Worm (Caenorhabditis elegans): Measurements from ENCODE around the gene srd-34.

DNA sequence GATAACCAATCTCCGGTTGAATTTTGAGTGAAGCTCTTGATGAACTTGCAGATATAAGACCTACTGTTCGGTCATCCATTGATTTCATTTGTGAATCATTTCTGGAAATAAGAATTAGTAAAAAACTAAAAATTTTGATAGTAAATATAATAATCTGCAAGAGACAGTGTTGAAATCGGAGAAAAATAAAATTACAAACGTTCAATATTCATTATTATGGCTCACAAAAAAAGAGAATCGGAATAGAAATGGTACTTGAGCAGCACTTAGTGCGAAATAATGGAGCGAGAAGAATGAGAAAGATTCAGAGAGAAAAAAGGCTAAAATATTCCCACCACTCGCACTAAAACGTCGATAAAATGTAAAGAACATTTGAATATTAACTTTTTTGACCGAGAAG, 27.4 kb upstream of the srd-34 start, which contains the start of gene vps-54:
- no peak for TF ChIP-seq lim-7 (GFP tag; IDR thresholded peaks at IDR 0.05)
- no peak for TF ChIP-seq cey-2 (tag; optimal IDR thresholded peaks at IDR 0.05; ENCODE audit: borderline replicate concordance, insufficient read depth)
- no peak for TF ChIP-seq F37D6.2 (tag; optimal IDR thresholded peaks at IDR 0.05)
- no peak for TF ChIP-seq snpc-4 (tag; optimal IDR thresholded peaks at IDR 0.05)

Data from whole organism, L4 larva.